Worm (Caenorhabditis elegans) whole organism, young adult: ENCODE measurements around the gene phb-2.
A peak's percentile ranks its signal among the peaks of the same experiment; 100 is the strongest.

ENCODE experiments used
- B0019.2 ChIP-seq: fragments of 200-800 bp; sonication (Bioruptor generic); conservative IDR thresholded peaks from 2 replicates; pipeline ENCODE4 v1.3.6; 2022; ENCODE audit warnings: missing genetic modification reagents, missing genetic modification characterization, missing compliant biosample characterization
- C06A6.2 ChIP-seq: fragments of 200-800 bp; sonication (Bioruptor generic); conservative IDR thresholded peaks from 2 replicates; pipeline ENCODE4 v1.3.6; 2022; ENCODE audit warnings: missing genetic modification characterization, missing compliant biosample characterization
- F23B12.7 ChIP-seq: sonication (generic microtip); optimal IDR thresholded peaks from 2 replicates; lab custom pipeline; 2017; ENCODE audit warnings: missing genetic modification characterization, mild to moderate bottlenecking, missing compliant biosample characterization, antibody characterized with exemption, moderate library complexity; ENCODE audit not compliant: insufficient read depth
- F49E8.2 ChIP-seq: sonication (generic microtip); optimal IDR thresholded peaks from 3 replicates; lab custom pipeline; 2017; ENCODE audit warnings: missing genetic modification characterization, mild to moderate bottlenecking, missing compliant biosample characterization, antibody characterized with exemption, moderate library complexity; ENCODE audit not compliant: insufficient read depth
- F52B5.7 ChIP-seq: sonication (generic microtip); optimal IDR thresholded peaks from 2 replicates; lab custom pipeline; 2016; ENCODE audit warnings: mild to moderate bottlenecking, missing genetic modification characterization, missing compliant biosample characterization
- F55B11.4 ChIP-seq: sonication (generic microtip); optimal IDR thresholded peaks from 2 replicates; lab custom pipeline; 2016; ENCODE audit warnings: missing compliant biosample characterization, missing genetic modification characterization, borderline replicate concordance; ENCODE audit not compliant: insufficient read depth
- F57C9.4 ChIP-seq: sonication (generic microtip); optimal IDR thresholded peaks from 2 replicates; lab custom pipeline; 2017; ENCODE audit warnings: mild to moderate bottlenecking, missing genetic modification characterization, missing compliant biosample characterization
- K11D2.4 ChIP-seq: fragments of 200-800 bp; sonication (Bioruptor generic); IDR thresholded peaks from 2 replicates; pipeline ENCODE4 v1.3.6; 2022; ENCODE audit warnings: missing genetic modification reagents, missing genetic modification characterization, missing compliant biosample characterization
- T07F8.4 ChIP-seq: sonication (generic microtip); optimal IDR thresholded peaks from 2 replicates; lab custom pipeline; 2016; ENCODE audit warnings: mild to moderate bottlenecking, missing genetic modification characterization, moderate library complexity, missing compliant biosample characterization
- akir-1 ChIP-seq: fragments of 200-800 bp; sonication (Bioruptor generic); optimal IDR thresholded peaks from 2 replicates; lab custom pipeline; 2018; ENCODE audit warnings: mild to moderate bottlenecking, missing genetic modification characterization, moderate library complexity, missing compliant biosample characterization
- aptf-3 ChIP-seq: fragments of 200-800 bp; sonication (Bioruptor generic); IDR thresholded peaks from 2 replicates; pipeline ENCODE4 v1.3.6; 2022; ENCODE audit warnings: missing genetic modification characterization, missing compliant biosample characterization
- atf-7 ChIP-seq: sonication (generic microtip); optimal IDR thresholded peaks from 2 replicates; lab custom pipeline; 2017; ENCODE audit warnings: mild to moderate bottlenecking, missing genetic modification characterization, missing compliant biosample characterization
- athp-1 ChIP-seq: sonication (generic microtip); optimal IDR thresholded peaks from 2 replicates; lab custom pipeline; 2017; ENCODE audit warnings: mild to moderate bottlenecking, missing genetic modification characterization, missing compliant biosample characterization
- attf-3 ChIP-seq: fragments of 200-800 bp; sonication (Bioruptor generic); conservative IDR thresholded peaks from 2 replicates; pipeline ENCODE4 v1.3.6; 2022; ENCODE audit warnings: missing genetic modification reagents, missing genetic modification characterization, missing compliant biosample characterization
- bed-2 ChIP-seq: fragments of 200-800 bp; sonication (Bioruptor generic); IDR thresholded peaks from 2 replicates; pipeline ENCODE4 v1.3.6; 2022; ENCODE audit warnings: missing genetic modification reagents, missing genetic modification characterization, missing compliant biosample characterization
- ccch-3 ChIP-seq: fragments of 200-800 bp; sonication (Bioruptor generic); optimal IDR thresholded peaks from 2 replicates; lab custom pipeline; 2018; ENCODE audit warnings: mild to moderate bottlenecking, missing genetic modification characterization, missing compliant biosample characterization
- cebp-1 ChIP-seq, 2 experiments: fragments of 200-800 bp in 1 of 2; sonication (Bioruptor generic) in 1 of 2; sonication (generic microtip) in 1 of 2; IDR thresholded peaks in 1 of 2; optimal IDR thresholded peaks in 1 of 2; 2 replicates each; pipeline versions ENCODE4 v1.3.6 to Lab custom; 2017 to 2022; ENCODE audit warnings: missing compliant biosample characterization in 2 of 2, missing genetic modification characterization in 2 of 2, mild to moderate bottlenecking in 1 of 2, missing genetic modification reagents in 1 of 2, moderate library complexity in 1 of 2
- cebp-2 ChIP-seq: fragments of 200-800 bp; sonication (Bioruptor generic); IDR thresholded peaks from 2 replicates; pipeline ENCODE4 v1.3.6; 2022; ENCODE audit warnings: missing genetic modification characterization, missing compliant biosample characterization
- ceh-27 ChIP-seq: fragments of 200-800 bp; sonication (Bioruptor generic); optimal IDR thresholded peaks from 2 replicates; lab custom pipeline; 2018; ENCODE audit warnings: mild to moderate bottlenecking, missing genetic modification characterization, moderate library complexity, missing compliant biosample characterization
- ceh-91 ChIP-seq: fragments of 200-800 bp; sonication (Bioruptor generic); IDR thresholded peaks from 2 replicates; pipeline ENCODE4 v1.3.6; 2022; ENCODE audit warnings: missing genetic modification reagents, missing genetic modification characterization, missing compliant biosample characterization
- die-1 ChIP-seq: sonication (generic microtip); optimal IDR thresholded peaks from 2 replicates; lab custom pipeline; 2016; ENCODE audit warnings: missing genotype, mild to moderate bottlenecking, missing genetic modification characterization, missing compliant biosample characterization
- efl-1 ChIP-seq: fragments of 150-350 bp; optimal IDR thresholded peaks from 2 replicates; lab custom pipeline; 2014; ENCODE audit warnings: missing biosample characterization, missing genetic modification reagents, missing genetic modification characterization
- ekl-4 ChIP-seq: fragments of 200-800 bp; sonication (Bioruptor generic); IDR thresholded peaks from 2 replicates; pipeline ENCODE4 v1.3.6; 2022; ENCODE audit warnings: missing genetic modification reagents, missing genetic modification characterization, missing compliant biosample characterization
- him-1 ChIP-seq: sonication (generic microtip); optimal IDR thresholded peaks from 2 replicates; lab custom pipeline; 2016; ENCODE audit warnings: missing genotype, missing genetic modification reagents, missing genetic modification characterization, missing compliant biosample characterization
- lag-1 ChIP-seq: fragments of 200-800 bp; sonication (Bioruptor generic); IDR thresholded peaks from 2 replicates; pipeline ENCODE4 v1.3.6; 2022; ENCODE audit warnings: missing genetic modification reagents, missing genetic modification characterization, missing compliant biosample characterization
- let-526 ChIP-seq: fragments of 200-800 bp; sonication (Bioruptor generic); IDR thresholded peaks from 2 replicates; pipeline ENCODE4 v1.3.6; 2022; ENCODE audit warnings: missing genetic modification reagents, missing genetic modification characterization, missing compliant biosample characterization
- lin-35 ChIP-seq, 3 experiments: fragments of 150-350 bp in 2 of 3; sonication (generic microtip) in 1 of 3; optimal IDR thresholded peaks; 2 replicates each; lab custom pipeline; 2014 to 2018; ENCODE audit warnings: missing biosample characterization in 3 of 3, missing genetic modification characterization in 3 of 3, missing genetic modification reagents in 3 of 3
- lin-54 ChIP-seq: fragments of 200-800 bp; sonication (Bioruptor generic); optimal IDR thresholded peaks from 2 replicates; lab custom pipeline; 2018; ENCODE audit warnings: mild to moderate bottlenecking, missing genetic modification characterization, missing compliant biosample characterization
- madf-3 ChIP-seq: fragments of 200-800 bp; sonication (Bioruptor generic); IDR thresholded peaks from 2 replicates; pipeline ENCODE4 v1.3.6; 2022; ENCODE audit warnings: missing genetic modification reagents, missing genetic modification characterization, missing compliant biosample characterization
- mcd-1 ChIP-seq: fragments of 200-800 bp; sonication (Bioruptor generic); IDR thresholded peaks from 2 replicates; pipeline ENCODE4 v1.3.6; 2022; ENCODE audit warnings: missing genetic modification reagents, missing genetic modification characterization, missing compliant biosample characterization
- mel-28 ChIP-seq: sonication (generic microtip); optimal IDR thresholded peaks from 2 replicates; lab custom pipeline; 2016; ENCODE audit warnings: borderline replicate concordance, mild to moderate bottlenecking, missing genetic modification characterization, missing compliant biosample characterization
- nfyb-1 ChIP-seq: fragments of 200-800 bp; sonication (Bioruptor generic); IDR thresholded peaks from 2 replicates; pipeline ENCODE4 v1.3.6; 2022; ENCODE audit warnings: missing genetic modification reagents, missing genetic modification characterization, missing compliant biosample characterization
- nhr-179 ChIP-seq: sonication (generic microtip); optimal IDR thresholded peaks from 2 replicates; lab custom pipeline; 2016; ENCODE audit warnings: mild to moderate bottlenecking, missing genetic modification characterization, missing compliant biosample characterization
- pha-4 ChIP-seq: fragments of 150-350 bp; sonication (generic microtip); optimal IDR thresholded peaks from 2 replicates; lab custom pipeline; 2014; ENCODE audit warnings: missing biosample characterization, missing genetic modification reagents, missing genetic modification characterization
- rec-8 ChIP-seq, 2 experiments: sonication (generic microtip); optimal IDR thresholded peaks; 2 replicates each; lab custom pipeline; 2016; ENCODE audit warnings: mild to moderate bottlenecking in 2 of 2, missing genetic modification characterization in 2 of 2, missing genetic modification reagents in 2 of 2, missing genotype in 2 of 2, missing biosample characterization in 1 of 2, missing compliant biosample characterization in 1 of 2, moderate library complexity in 1 of 2
- repo-1 ChIP-seq: sonication (generic microtip); optimal IDR thresholded peaks from 2 replicates; lab custom pipeline; 2017; ENCODE audit warnings: mild to moderate bottlenecking, missing genetic modification characterization, missing compliant biosample characterization
- sdz-38 ChIP-seq: sonication (generic microtip); optimal IDR thresholded peaks from 2 replicates; lab custom pipeline; 2016; ENCODE audit warnings: missing genotype, missing genetic modification characterization, missing compliant biosample characterization
- sea-2 ChIP-seq: fragments of 200-800 bp; sonication (Bioruptor generic); IDR thresholded peaks from 2 replicates; pipeline ENCODE4 v1.3.6; 2022; ENCODE audit warnings: missing genetic modification characterization, missing compliant biosample characterization
- snpc-3.4 ChIP-seq: sonication (generic microtip); optimal IDR thresholded peaks from 2 replicates; lab custom pipeline; 2017; ENCODE audit warnings: missing genetic modification characterization, mild to moderate bottlenecking, missing compliant biosample characterization, antibody characterized with exemption, moderate library complexity, missing genotype, missing genetic modification reagents
- tlf-1 ChIP-seq: fragments of 200-800 bp; sonication (Bioruptor generic); optimal IDR thresholded peaks from 2 replicates; lab custom pipeline; 2018; ENCODE audit warnings: mild to moderate bottlenecking, missing genetic modification characterization, missing compliant biosample characterization
- unc-130 ChIP-seq: sonication (generic microtip); optimal IDR thresholded peaks from 2 replicates; lab custom pipeline; 2016; ENCODE audit warnings: missing genetic modification reagents, missing genetic modification characterization, missing compliant biosample characterization
- ztf-22 ChIP-seq: fragments of 200-800 bp; sonication (Bioruptor generic); optimal IDR thresholded peaks from 2 replicates; lab custom pipeline; 2018; ENCODE audit warnings: mild to moderate bottlenecking, missing genetic modification characterization, moderate library complexity, missing compliant biosample characterization
- ztf-26 ChIP-seq: sonication (generic microtip); optimal IDR thresholded peaks from 2 replicates; lab custom pipeline; 2017; ENCODE audit warnings: missing genetic modification characterization, missing compliant biosample characterization
- ztf-3 ChIP-seq: fragments of 200-800 bp; sonication (Bioruptor generic); optimal IDR thresholded peaks from 2 replicates; lab custom pipeline; 2018; ENCODE audit warnings: mild to moderate bottlenecking, missing genetic modification characterization, missing compliant biosample characterization

Gene phb-2

DNA sequence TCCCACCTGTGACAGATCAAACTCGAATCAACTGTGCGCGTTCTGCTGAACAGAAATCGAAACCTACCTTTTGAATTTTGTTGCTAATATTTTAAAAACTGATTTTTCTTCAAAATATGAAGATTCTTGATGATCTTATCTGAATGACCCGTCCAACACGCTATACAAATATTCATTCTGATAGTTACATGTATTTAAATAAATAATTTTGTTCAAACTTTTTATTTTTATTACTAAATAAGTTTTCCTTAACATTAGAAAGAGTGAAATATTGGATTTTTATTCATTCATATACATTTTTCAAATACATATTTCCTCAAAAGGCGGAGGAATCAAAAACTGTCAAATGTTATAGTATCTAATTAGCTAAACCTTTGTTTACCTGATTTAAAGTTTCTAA, 16.8 kb downstream of the phb-2 start, which contains the start of gene F13H8.8:
Gene F13H8.8, minus strand, starts transcription at position 101 of the 400 bp plus-strand sequence.
- TF ChIP-seq efl-1 (GFP tag; lab: Kevin White, UChicago) (no peak), akir-1 (no peak), rec-8 (tag; optimal IDR thresholded peaks at IDR 0.05; lab: Kevin White, UChicago) (no peak), lin-54 (no peak), F57C9.4 (tag; lab: Kevin White, UChicago) (no peak), cebp-1 (GFP tag; IDR thresholded peaks at IDR 0.05; lab: Robert Waterston, UW) (no peak), cebp-1 (tag; optimal IDR thresholded peaks at IDR 0.05; lab: Kevin White, UChicago) (no peak), nfyb-1 (no peak)

DNA sequence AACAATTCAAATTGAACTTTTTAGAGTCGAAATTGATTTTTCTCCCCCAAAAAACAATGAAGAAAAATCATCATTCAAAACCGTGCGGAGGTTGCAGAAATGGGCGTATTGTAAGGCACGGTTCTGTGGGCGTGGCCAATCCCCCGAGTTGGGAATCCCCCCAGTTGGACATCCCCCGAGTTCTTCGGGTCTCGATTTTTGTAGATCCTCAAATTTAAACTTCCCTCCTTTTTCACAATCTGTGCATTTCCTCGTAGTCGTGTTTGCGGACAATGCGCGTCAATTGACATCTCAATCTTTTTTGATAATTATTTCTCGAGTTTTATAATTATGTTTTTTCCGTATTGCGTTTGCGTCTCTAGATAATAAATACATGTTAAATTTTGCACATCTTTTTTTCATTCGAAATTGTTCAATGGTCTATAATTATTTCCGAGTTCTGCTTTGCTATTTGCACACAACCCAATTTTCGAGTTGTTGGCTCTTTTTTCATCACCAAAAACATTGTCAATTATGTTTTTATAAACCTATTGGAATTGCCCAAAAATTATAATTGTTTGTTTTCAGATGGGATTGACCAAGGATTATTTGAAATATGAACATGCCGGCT, 18.7 kb downstream of the phb-2 start, which contains the start of gene F13H8.2:
Gene F13H8.2, plus strand, starts transcription at position 560 of the 610 bp plus-strand sequence.
- no peak for TF ChIP-seq ccch-3 (GFP tag; lab: Kevin White, UChicago)
- no peak for TF ChIP-seq lag-1
- no peak for TF ChIP-seq akir-1
- TF ChIP-seq aptf-3, result no peak
- no peak for TF ChIP-seq pha-4 (tag; lab: Kevin White, UChicago)
- peak; percentile 13 for TF ChIP-seq ztf-26 (tag; lab: Kevin White, UChicago)
- TF ChIP-seq mel-28 (tag; lab: Kevin White, UChicago), result no peak
- peak; percentile 84 for TF ChIP-seq K11D2.4
- peak; percentile 76 for TF ChIP-seq efl-1 (GFP tag; lab: Kevin White, UChicago)
- peak; percentile 79 for TF ChIP-seq attf-3 (GFP tag; lab: Robert Waterston, UW)
- TF ChIP-seq unc-130, result no peak
- 0 out of 2 replicates have a peak, but pooled peaks have one; percentile 9 for TF ChIP-seq let-526 (GFP tag; lab: Robert Waterston, UW)
- TF ChIP-seq him-1 (tag; lab: Kevin White, UChicago), result peak; percentile 19
- TF ChIP-seq sea-2 (GFP tag; lab: Robert Waterston, UW), result no peak
- peak; percentile 90 for TF ChIP-seq mcd-1 (GFP tag; lab: Robert Waterston, UW)
- peak; percentile 69 for TF ChIP-seq ceh-27 (GFP tag; lab: Kevin White, UChicago)
- peak; percentile 86 for TF ChIP-seq ekl-4 (GFP tag; lab: Robert Waterston, UW)
- TF ChIP-seq cebp-2, result 0 out of 2 replicates have a peak, but pooled peaks have one; percentile 32
- peak; percentile 88 for TF ChIP-seq bed-2 (GFP tag; lab: Robert Waterston, UW)
- no peak for TF ChIP-seq snpc-3.4
- TF ChIP-seq repo-1, result no peak
- peak; percentile 84 for TF ChIP-seq B0019.2
- 0 out of 2 replicates have a peak, but pooled peaks have one; percentile 15 for TF ChIP-seq madf-3 (GFP tag; lab: Robert Waterston, UW)
- no peak for TF ChIP-seq F52B5.7 (tag; lab: Kevin White, UChicago)
- TF ChIP-seq F49E8.2 (tag; lab: Kevin White, UChicago), result peak; percentile 6
- TF ChIP-seq nhr-179 (tag; lab: Kevin White, UChicago), result no peak
- TF ChIP-seq lin-35 (GFP tag; optimal IDR thresholded peaks at IDR 0.05; lab: Kevin White, UChicago), result peak in 2 of 3 experiments; percentile 24 to 94
- no peak for TF ChIP-seq ztf-22
- peak; percentile 85 for TF ChIP-seq C06A6.2 (GFP tag; lab: Robert Waterston, UW)
- TF ChIP-seq ceh-91 (GFP tag; lab: Robert Waterston, UW), result peak; percentile 78
- peak; percentile 95 for TF ChIP-seq F23B12.7
- TF ChIP-seq sdz-38, result no peak
- no peak for TF ChIP-seq F55B11.4
- peak; percentile 52 for TF ChIP-seq tlf-1 (GFP tag; lab: Kevin White, UChicago)
- TF ChIP-seq T07F8.4 (tag; lab: Kevin White, UChicago), result no peak
- TF ChIP-seq die-1 (tag; lab: Kevin White, UChicago), result no peak
- TF ChIP-seq atf-7 (tag; lab: Kevin White, UChicago), result no peak
- TF ChIP-seq athp-1 (tag; lab: Kevin White, UChicago), result no peak
- no peak for TF ChIP-seq F57C9.4 (tag; lab: Kevin White, UChicago)
- no peak for TF ChIP-seq ztf-3 (GFP tag; lab: Kevin White, UChicago)
- peak; percentile 48; the same call in 1 of the 2 replicates for TF ChIP-seq cebp-1 (GFP tag; IDR thresholded peaks at IDR 0.05; lab: Robert Waterston, UW)
- no peak for TF ChIP-seq cebp-1 (tag; optimal IDR thresholded peaks at IDR 0.05; lab: Kevin White, UChicago)
